Fruit fly (Drosophila melanogaster) whole organism, larva: ENCODE data around the gene CG33158.
A peak's percentile ranks its signal among the peaks of the same experiment; 100 is the strongest.

ENCODE experiments used
- noc ChIP-seq: fragments of 200-800 bp; sonication (Bioruptor generic); optimal IDR thresholded peaks from 3 replicates; lab custom pipeline; 2019; ENCODE audit warnings: missing biosample characterization, mild to moderate bottlenecking, missing genetic modification characterization, moderate library complexity

Gene CG33158

DNA sequence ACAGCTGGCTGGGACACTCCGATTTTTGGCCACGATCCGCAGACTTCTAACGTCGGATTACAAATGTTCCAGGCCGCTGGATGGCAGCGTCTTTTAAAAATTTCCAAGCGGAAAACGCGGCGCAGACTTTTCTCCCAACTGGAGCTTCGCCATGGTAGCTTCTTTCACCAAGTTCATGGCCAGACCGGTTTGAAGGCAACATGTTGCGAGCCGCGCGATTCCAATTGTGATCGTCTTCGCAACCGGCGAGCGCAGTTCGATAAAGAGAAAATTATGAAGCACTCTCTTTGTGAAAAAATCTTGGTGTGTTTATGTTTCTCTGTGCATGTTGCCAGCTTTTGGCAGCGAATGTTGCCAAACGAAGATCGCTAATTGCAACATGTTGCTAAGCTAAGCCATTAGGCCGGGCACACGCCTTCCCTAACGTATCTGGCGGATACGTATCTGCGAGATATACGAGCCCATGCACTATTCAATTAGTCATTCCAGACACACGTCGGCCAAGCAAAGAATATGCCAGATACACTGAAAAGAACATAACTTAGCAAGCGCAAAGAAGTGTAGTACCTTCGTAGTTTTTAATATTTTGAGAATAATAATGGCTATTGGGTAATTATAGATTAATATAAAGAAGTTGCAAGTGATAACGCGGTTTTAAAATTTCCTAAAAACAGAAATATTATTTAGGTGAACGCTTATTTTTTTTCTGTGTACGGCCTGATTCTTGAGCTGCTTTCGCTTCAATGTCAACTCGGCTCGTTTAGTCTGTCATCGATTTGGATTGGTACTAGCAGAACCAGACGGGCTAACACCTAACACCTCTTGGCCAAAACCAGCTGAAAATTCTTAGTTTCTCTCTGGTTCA, 32.7 kb downstream of the CG33158 start, which contains the start of gene dsx-c73A:
dsx-c73A (minus strand) TSS at position 72 of the 865 bp plus-strand sequence.
- TF ChIP-seq noc, result no peak

- TF ChIP-seq noc, result no peak
Measured at dm6 chr3L:16463846-16464245, 44.4 kb downstream of the CG33158 start.

DNA sequence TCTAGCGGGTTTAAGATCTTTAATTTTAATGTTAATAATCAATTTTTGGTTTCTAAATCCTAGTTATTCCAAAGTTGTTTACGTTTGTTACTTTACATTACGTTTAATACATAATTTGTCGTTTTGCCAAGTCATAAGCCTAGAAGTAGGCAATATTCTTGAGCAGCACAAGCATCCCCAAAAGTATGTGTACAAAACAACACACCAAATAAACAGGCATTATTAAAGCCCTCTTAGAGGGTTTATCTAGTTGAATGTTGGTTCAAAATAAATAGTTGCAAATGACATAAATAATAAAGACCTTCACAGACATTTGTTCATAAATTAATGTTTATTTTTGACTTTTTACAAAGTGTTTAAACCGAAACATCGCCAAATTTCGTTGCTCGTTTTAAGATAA, 50.7 kb downstream of the CG33158 start:
- no peak for TF ChIP-seq noc

DNA sequence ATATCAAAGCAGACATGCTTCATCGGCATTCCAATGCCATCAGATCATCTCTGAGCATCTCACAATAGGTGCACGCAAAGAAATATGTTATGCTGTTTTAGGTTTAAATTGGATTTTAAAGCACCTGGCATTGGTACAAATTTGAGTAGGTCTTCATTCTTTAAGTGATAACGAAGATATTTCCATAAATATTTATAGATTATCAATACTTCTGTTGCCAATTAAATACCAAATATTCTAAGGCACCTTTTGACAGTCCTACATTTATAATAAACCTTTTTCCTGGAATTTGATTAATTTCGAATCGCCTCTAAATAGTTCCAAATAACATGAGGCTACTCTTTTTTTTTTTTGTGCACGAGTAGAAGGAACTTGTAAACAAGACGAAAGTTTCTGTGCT, 54.7 kb downstream of the CG33158 start:
- no peak for TF ChIP-seq noc

dm6 chr3L:16475518-16476126, 56.2 kb downstream of the CG33158 start:
- no peak for TF ChIP-seq noc

- TF ChIP-seq noc, result no peak
Measured at dm6 chr3L:16476709-16477119, 57.3 kb downstream of the CG33158 start.

DNA sequence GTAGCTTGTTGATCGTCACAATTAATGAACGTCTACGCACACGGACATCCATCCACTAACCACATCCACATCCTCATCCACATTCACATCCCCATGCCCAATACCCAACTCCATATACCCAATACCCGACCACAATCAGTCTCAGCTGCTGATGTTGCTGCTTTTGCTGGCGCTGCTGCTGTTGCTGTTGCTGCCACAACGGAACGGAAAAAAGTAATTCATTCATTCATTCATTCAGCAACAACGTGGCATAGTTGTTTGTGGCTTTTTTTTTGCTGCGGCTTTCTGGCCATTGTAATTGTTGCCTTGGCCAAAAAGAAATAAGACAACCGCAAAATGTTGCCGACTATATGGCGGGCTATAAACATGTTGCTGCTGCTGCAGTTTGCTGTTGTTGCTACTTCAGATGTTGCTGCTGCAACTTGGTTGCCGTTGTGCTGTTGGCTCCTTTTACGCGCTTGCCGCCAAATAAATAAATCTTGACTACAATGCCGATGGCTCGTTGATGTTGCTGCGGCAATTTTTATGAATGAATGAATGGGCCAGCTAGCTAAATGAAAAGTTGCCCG, 57.8 kb downstream of the CG33158 start:
- no peak for TF ChIP-seq noc

- no peak for TF ChIP-seq noc
Measured at dm6 chr3L:16477730-16478129, 58.3 kb downstream of the CG33158 start.

- TF ChIP-seq noc, result peak; percentile 29
Measured at dm6 chr3L:16478608-16479203, 59.3 kb downstream of the CG33158 start.

DNA sequence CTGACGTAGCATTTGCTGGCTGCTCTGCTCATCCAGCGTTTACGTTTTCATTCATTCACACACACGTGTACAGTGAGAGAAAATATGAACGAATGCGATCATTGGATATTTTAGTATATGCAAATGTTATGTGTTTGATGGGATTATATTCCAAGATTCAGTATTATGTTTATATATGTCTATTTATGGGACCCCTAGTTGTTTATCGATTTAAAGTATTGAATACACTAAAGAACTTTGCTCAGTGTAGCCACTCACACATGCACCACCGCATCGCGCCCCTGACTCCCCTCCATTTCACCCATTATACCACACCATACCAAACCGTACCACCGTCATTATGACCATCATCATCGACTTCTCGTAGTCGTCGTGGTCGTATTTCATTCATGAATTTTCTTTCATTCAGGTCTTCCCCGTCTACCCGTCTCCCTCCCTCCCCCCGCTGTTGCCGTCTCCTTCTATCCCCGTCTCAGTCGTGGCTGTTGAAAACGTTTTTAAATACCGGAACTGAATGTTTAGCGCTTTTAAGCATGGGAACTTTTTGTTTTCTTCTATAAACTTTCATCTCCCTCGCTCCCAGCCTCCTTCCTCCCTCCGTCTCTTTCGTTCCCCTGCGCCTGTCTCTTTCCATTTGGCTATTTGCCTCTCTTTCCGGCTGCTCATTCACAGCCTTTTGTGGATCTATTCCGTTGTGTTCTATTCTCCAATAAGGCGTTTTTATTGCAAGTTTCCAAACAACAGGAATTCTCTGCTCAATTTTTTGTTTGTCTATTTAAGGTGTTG, 61.2 kb downstream of the CG33158 start:
- TF ChIP-seq noc, result peak; percentile 80

DNA sequence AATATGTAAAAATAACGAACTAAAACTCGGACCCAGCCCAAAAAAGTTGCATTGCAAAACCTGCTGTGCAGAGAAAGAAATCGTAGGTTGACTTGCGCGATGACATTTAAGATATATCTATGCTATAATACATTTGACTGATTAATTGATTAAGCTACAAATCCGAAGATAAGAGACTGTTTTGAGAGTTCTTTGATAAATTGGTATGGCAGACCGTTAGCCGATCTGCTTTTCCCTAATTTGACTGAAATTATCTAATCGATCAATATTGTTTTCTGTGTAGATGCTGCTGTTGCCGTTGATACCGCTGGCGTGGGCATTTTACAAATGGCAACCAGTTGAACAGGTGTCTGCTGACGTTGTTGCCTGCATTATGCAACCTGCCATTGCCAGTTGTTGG, 62.8 kb downstream of the CG33158 start:
- TF ChIP-seq noc, result no peak

DNA sequence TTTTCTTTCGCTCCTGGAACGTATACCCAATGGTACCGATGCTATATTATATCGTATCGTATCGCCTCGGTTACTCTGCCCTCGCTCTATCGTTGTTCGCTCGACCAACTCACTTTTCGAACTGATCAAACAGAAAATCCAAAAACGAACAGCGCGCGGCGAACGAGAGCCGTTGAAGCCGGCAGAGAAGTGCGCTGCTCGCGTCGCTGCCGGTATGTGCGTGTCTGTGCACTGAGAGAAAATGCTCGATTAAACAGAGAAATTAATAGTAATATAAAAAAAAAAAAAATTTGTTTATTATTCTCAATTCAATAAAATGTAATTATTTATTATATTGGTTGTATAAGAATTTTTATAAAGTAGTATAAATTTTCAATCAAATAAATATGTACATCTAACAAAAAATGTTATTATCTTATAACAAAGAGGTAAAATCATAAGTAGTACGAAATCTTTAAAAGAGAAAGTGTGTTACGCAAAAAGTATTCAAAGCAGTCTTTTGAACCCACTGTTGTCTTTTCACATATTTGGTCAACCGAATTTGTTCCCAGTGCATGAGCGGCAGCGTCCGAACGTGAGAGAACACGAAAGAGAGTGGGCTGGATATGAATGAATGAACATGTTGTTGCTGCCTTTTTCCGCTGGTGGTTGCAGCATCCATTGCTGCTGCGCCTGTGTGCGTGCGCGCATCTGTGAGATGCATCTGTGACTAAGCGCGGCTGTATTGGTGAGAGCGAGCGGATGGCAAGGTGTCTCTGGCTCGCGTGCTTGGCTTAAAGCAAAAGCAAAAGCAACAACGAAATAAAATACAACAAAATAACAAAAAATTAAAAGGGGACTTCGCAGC, 64.3 kb downstream of the CG33158 start, which contains the start of gene aos:
aos (minus strand) TSS at position 127 of the 847 bp plus-strand sequence.
- TF ChIP-seq noc, result peak; percentile 66

dm6 chr3L:16484739-16485524, 65.5 kb downstream of the CG33158 start:
- no peak for TF ChIP-seq noc

DNA sequence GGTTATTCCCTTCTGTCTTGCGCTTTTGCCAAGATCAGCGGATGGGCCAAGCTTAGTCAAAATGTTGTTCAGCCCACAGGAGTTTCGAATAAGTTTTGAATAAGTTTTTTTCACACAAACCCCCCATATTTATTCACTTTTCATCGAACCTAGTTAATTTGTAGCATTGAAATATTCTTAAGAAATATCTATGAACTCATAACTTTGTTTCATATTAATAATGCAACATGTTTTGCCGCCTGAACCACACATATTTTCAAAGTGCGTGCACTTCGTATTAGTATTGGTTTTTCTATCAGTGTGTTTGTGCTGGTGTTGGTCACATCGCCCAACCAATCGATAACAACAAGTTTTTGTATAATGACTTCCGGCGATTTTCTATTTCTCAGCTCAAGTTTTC, 67.1 kb downstream of the CG33158 start:
- TF ChIP-seq noc, result no peak

DNA sequence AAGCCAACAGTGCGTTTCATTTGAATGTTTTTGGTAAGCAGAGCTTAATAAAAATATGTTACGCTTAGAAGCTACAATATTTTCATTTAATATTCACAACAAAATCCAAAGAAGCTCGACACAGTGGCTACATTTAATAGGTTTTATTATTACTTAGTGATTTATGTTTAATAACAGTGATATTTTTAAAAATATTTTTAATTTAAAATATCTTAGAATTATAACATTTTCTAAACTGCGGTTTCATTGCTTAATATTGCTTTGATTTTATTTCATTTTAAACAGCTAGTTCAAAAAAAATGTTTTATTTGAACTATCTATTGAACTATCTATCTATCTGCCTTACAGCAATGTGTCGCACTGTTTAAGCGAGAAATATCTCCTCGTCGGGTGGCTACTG, 68.4 kb downstream of the CG33158 start:
- no peak for TF ChIP-seq noc
